Worm (Caenorhabditis elegans) whole organism, L3 larva: ENCODE data around the gene rpl-11.1.

Experiments
- ZK546.5 ChIP-seq: sonication (generic microtip); optimal IDR thresholded peaks from 2 replicates; lab custom pipeline; 2017; ENCODE audit warnings: missing biosample characterization, missing genetic modification characterization
- aly-2 ChIP-seq: fragments of 150-350 bp; optimal IDR thresholded peaks from 2 replicates; lab custom pipeline; 2014; ENCODE audit warnings: missing biosample characterization, missing genetic modification characterization
- ama-1 ChIP-seq: fragments of 150-350 bp; optimal IDR thresholded peaks from 2 replicates; lab custom pipeline; 2018
- ceh-28 ChIP-seq: fragments of 150-350 bp; optimal IDR thresholded peaks from 2 replicates; lab custom pipeline; 2014; ENCODE audit warnings: missing biosample characterization, missing genetic modification reagents, missing genetic modification characterization
- ceh-82 ChIP-seq: fragments of 150-350 bp; optimal IDR thresholded peaks from 2 replicates; lab custom pipeline; 2014; ENCODE audit warnings: missing biosample characterization, missing genetic modification characterization
- ceh-9 ChIP-seq: sonication (generic microtip); optimal IDR thresholded peaks from 2 replicates; lab custom pipeline; 2018; ENCODE audit warnings: missing biosample characterization, missing genetic modification characterization
- daf-12 ChIP-seq: fragments of 150-350 bp; optimal IDR thresholded peaks from 2 replicates; lab custom pipeline; 2014; ENCODE audit warnings: missing biosample characterization, missing genetic modification reagents, missing genetic modification characterization
- elt-1 ChIP-seq: fragments of 150-350 bp; optimal IDR thresholded peaks from 2 replicates; lab custom pipeline; 2014; ENCODE audit warnings: missing biosample characterization, missing genetic modification characterization
- elt-2 ChIP-seq: sonication (generic microtip); optimal IDR thresholded peaks from 2 replicates; lab custom pipeline; 2016; ENCODE audit warnings: missing genetic modification reagents, mild to moderate bottlenecking, missing genetic modification characterization, missing compliant biosample characterization
- eor-1 ChIP-seq, 2 experiments: fragments of 150-350 bp; optimal IDR thresholded peaks; 2 replicates each; lab custom pipeline; 2014 to 2018; ENCODE audit warnings: missing biosample characterization in 2 of 2, missing genetic modification characterization in 2 of 2
- fkh-10 ChIP-seq: sonication (generic microtip); optimal IDR thresholded peaks from 2 replicates; lab custom pipeline; 2017; ENCODE audit warnings: missing biosample characterization, missing genetic modification reagents, missing genetic modification characterization
- fkh-2 ChIP-seq: fragments of 150-350 bp; optimal IDR thresholded peaks from 2 replicates; lab custom pipeline; 2014; ENCODE audit warnings: missing biosample characterization, missing genetic modification reagents, missing genetic modification characterization
- hmg-11 ChIP-seq: sonication (generic microtip); optimal IDR thresholded peaks from 2 replicates; lab custom pipeline; 2016; ENCODE audit warnings: missing genetic modification characterization, missing compliant biosample characterization
- lin-15B ChIP-seq: fragments of 150-350 bp; optimal IDR thresholded peaks from 2 replicates; lab custom pipeline; 2014; ENCODE audit warnings: missing biosample characterization, missing genetic modification characterization
- lsy-12 ChIP-seq: sonication (generic microtip); optimal IDR thresholded peaks from 2 replicates; lab custom pipeline; 2016; ENCODE audit warnings: mild to moderate bottlenecking, missing genetic modification characterization, missing compliant biosample characterization
- mdl-1 ChIP-seq: fragments of 150-350 bp; optimal IDR thresholded peaks from 2 replicates; lab custom pipeline; 2014; ENCODE audit warnings: missing biosample characterization, missing genetic modification characterization
- mml-1 ChIP-seq: fragments of 150-350 bp; sonication (generic microtip); optimal IDR thresholded peaks from 3 replicates; lab custom pipeline; 2014; ENCODE audit warnings: missing biosample characterization, missing genetic modification characterization
- nfya-1 ChIP-seq: sonication (generic microtip); optimal IDR thresholded peaks from 2 replicates; lab custom pipeline; 2017; ENCODE audit warnings: missing genetic modification characterization, mild to moderate bottlenecking, missing compliant biosample characterization, antibody characterized with exemption, moderate library complexity; ENCODE audit not compliant: insufficient read depth
- nhr-12 ChIP-seq: fragments of 150-350 bp; optimal IDR thresholded peaks from 2 replicates; lab custom pipeline; 2014; ENCODE audit warnings: missing biosample characterization, missing genetic modification characterization
- nhr-23 ChIP-seq: fragments of 150-350 bp; optimal IDR thresholded peaks from 2 replicates; lab custom pipeline; 2014; ENCODE audit warnings: missing biosample characterization, missing genetic modification reagents, missing genetic modification characterization
- nhr-237 ChIP-seq: fragments of 150-350 bp; optimal IDR thresholded peaks from 2 replicates; lab custom pipeline; 2014; ENCODE audit warnings: missing biosample characterization, missing genetic modification characterization
- nhr-28 ChIP-seq: fragments of 150-350 bp; optimal IDR thresholded peaks from 2 replicates; lab custom pipeline; 2014; ENCODE audit warnings: missing biosample characterization, missing genetic modification characterization
- nhr-43 ChIP-seq: sonication (generic microtip); optimal IDR thresholded peaks from 2 replicates; lab custom pipeline; 2016; ENCODE audit warnings: mild to moderate bottlenecking, missing genetic modification characterization, missing compliant biosample characterization; ENCODE audit not compliant: poor library complexity, severe bottlenecking
- nhr-76 ChIP-seq: fragments of 150-350 bp; sonication (generic microtip); optimal IDR thresholded peaks from 5 replicates; lab custom pipeline; 2014; ENCODE audit warnings: missing biosample characterization, missing genetic modification characterization
- nhr-77 ChIP-seq: fragments of 150-350 bp; optimal IDR thresholded peaks from 2 replicates; lab custom pipeline; 2014; ENCODE audit warnings: missing biosample characterization, missing genetic modification characterization
- pha-4 ChIP-seq: fragments of 150-350 bp; optimal IDR thresholded peaks from 2 replicates; lab custom pipeline; 2014; ENCODE audit warnings: missing biosample characterization, missing genetic modification reagents, missing genetic modification characterization
- pqm-1 ChIP-seq: fragments of 150-350 bp; optimal IDR thresholded peaks from 2 replicates; lab custom pipeline; 2017; ENCODE audit warnings: missing biosample characterization, missing genetic modification characterization, inconsistent platforms
- sea-2 ChIP-seq: fragments of 150-350 bp; sonication (generic microtip); optimal IDR thresholded peaks from 4 replicates; lab custom pipeline; 2014; ENCODE audit warnings: missing biosample characterization, missing genetic modification reagents, missing genetic modification characterization
- skn-1 ChIP-seq: fragments of 150-350 bp; optimal IDR thresholded peaks from 2 replicates; lab custom pipeline; 2014; ENCODE audit warnings: missing biosample characterization, missing genetic modification characterization
- snpc-4 ChIP-seq: fragments of 150-350 bp; optimal IDR thresholded peaks from 2 replicates; lab custom pipeline; 2014; ENCODE audit warnings: missing biosample characterization, missing genetic modification characterization
- tbx-2 ChIP-seq: sonication (generic microtip); optimal IDR thresholded peaks from 2 replicates; lab custom pipeline; 2016; ENCODE audit warnings: mild to moderate bottlenecking, missing genetic modification characterization, missing compliant biosample characterization
- unc-39 ChIP-seq: sonication (generic microtip); optimal IDR thresholded peaks from 4 replicates; lab custom pipeline; 2017; ENCODE audit warnings: missing biosample characterization, missing genetic modification characterization
- unc-62 ChIP-seq: fragments of 150-350 bp; sonication (generic microtip); optimal IDR thresholded peaks from 4 replicates; lab custom pipeline; 2014; ENCODE audit warnings: missing biosample characterization, missing genetic modification reagents, missing genetic modification characterization
- zag-1 ChIP-seq: fragments of 150-350 bp; optimal IDR thresholded peaks from 2 replicates; lab custom pipeline; 2014; ENCODE audit warnings: missing biosample characterization, missing genetic modification characterization
- ztf-11 ChIP-seq: fragments of 150-350 bp; optimal IDR thresholded peaks from 2 replicates; lab custom pipeline; 2014; ENCODE audit warnings: missing biosample characterization, missing genetic modification characterization
- ztf-4 ChIP-seq: fragments of 150-350 bp; optimal IDR thresholded peaks from 2 replicates; lab custom pipeline; 2014; ENCODE audit warnings: missing biosample characterization, missing genetic modification characterization

rpl-11.1 gene

ce11 chrV:3594936-3595335 lies 9.1 kb upstream of the rpl-11.1 start, which contains the start of gene srh-213:
Gene srh-213 (minus strand): TSS chrV:3595036.
- TF ChIP-seq aly-2 (no peak), nhr-76 (tag; lab: Kevin White, UChicago) (no peak), nhr-237 (tag; lab: Kevin White, UChicago) (no peak), nhr-12 (tag; lab: Kevin White, UChicago) (no peak), tbx-2 (no peak), ceh-9 (tag; lab: Kevin White, UChicago) (no peak), elt-2 (tag; lab: Kevin White, UChicago) (no peak), nfya-1 (no peak), mdl-1 (tag; lab: Kevin White, UChicago) (no peak), unc-62 (GFP tag; lab: Kevin White, UChicago) (no peak), ceh-28 (no peak), nhr-77 (tag; lab: Kevin White, UChicago) (no peak), sea-2 (GFP tag; lab: Kevin White, UChicago) (no peak), mml-1 (tag; lab: Kevin White, UChicago) (no peak), fkh-10 (no peak), snpc-4 (no peak), ZK546.5 (no peak), hmg-11 (tag; lab: Kevin White, UChicago) (no peak), eor-1 (tag; optimal IDR thresholded peaks at IDR 0.05; lab: Kevin White, UChicago) (no peak), nhr-23 (tag; lab: Kevin White, UChicago) (no peak)

ce11 chrV:3592099-3592498 lies 6.2 kb upstream of the rpl-11.1 start, which contains the start of gene T22F3.12:
Gene T22F3.12 (minus strand): TSS chrV:3592199.
- TF ChIP-seq fkh-2 (tag; lab: Kevin White, UChicago) (no peak), sea-2 (GFP tag; lab: Kevin White, UChicago) (no peak), ceh-82 (no peak), lsy-12 (tag; lab: Kevin White, UChicago) (no peak), daf-12 (tag; lab: Kevin White, UChicago) (no peak), zag-1 (no peak), ztf-4 (no peak), skn-1 (tag; lab: Kevin White, UChicago) (no peak), mdl-1 (tag; lab: Kevin White, UChicago) (no peak), hmg-11 (tag; lab: Kevin White, UChicago) (no peak), snpc-4 (no peak)

DNA sequence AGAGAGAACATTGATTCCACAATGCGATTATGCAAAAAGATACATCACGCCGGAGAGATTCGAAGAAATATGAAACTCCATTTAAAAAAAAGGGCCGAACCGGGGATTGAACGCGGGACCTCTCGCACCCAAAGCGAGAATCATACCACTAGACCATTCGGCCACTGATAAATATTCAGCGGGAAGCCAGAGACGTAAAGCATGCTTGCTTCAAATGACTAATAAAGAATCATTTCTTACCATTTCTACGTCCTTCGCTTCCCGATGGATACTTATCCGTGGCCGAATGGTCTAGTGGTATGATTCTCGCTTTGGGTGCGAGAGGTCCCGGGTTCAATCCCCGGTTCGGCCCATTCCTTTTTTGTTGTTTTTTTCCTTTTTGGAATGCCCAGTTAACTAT lies 2.4 kb upstream of the rpl-11.1 start:
- TF ChIP-seq fkh-2 (tag; lab: Kevin White, UChicago) (no peak), nhr-43 (tag; lab: Kevin White, UChicago) (peak; percentile 60), nfya-1 (peak; percentile 5), aly-2 (no peak), sea-2 (GFP tag; lab: Kevin White, UChicago) (no peak)

- no peak for TF ChIP-seq nhr-12 (tag; lab: Kevin White, UChicago)
- TF ChIP-seq nhr-76 (tag; lab: Kevin White, UChicago), result no peak
- TF ChIP-seq nhr-23 (tag; lab: Kevin White, UChicago), result peak; percentile 17
- peak; percentile 11 for TF ChIP-seq hmg-11 (tag; lab: Kevin White, UChicago)
- no peak for TF ChIP-seq aly-2
- TF ChIP-seq unc-39 (tag; lab: Kevin White, UChicago), result no peak
- no peak for TF ChIP-seq ama-1 (lab: Kevin White, UChicago)
- TF ChIP-seq elt-2 (tag; lab: Kevin White, UChicago), result peak; percentile 20
- TF ChIP-seq nhr-43 (tag; lab: Kevin White, UChicago), result peak; percentile 1
- TF ChIP-seq pqm-1, result peak; percentile 10
- TF ChIP-seq ztf-4, result no peak
- TF ChIP-seq elt-1 (tag; lab: Kevin White, UChicago), result no peak
- TF ChIP-seq nfya-1, result peak; percentile 33
- no peak for TF ChIP-seq lin-15B (tag; lab: Kevin White, UChicago)
- TF ChIP-seq ZK546.5, result no peak
- TF ChIP-seq fkh-2 (tag; lab: Kevin White, UChicago), result no peak
- TF ChIP-seq pha-4 (tag; lab: Kevin White, UChicago), result peak; percentile 24
- no peak for TF ChIP-seq nhr-77 (tag; lab: Kevin White, UChicago)
Measured at ce11 chrV:3587633-3588032, 1.8 kb upstream of the rpl-11.1 start.

- no peak for TF ChIP-seq elt-1 (tag; lab: Kevin White, UChicago)
- TF ChIP-seq ama-1 (lab: Kevin White, UChicago), result peak; percentile 15
- TF ChIP-seq aly-2, result peak; percentile 49
- TF ChIP-seq ztf-11, result no peak
- no peak for TF ChIP-seq ceh-28
- TF ChIP-seq nhr-28 (tag; lab: Kevin White, UChicago), result no peak
- TF ChIP-seq hmg-11 (tag; lab: Kevin White, UChicago), result no peak
Measured at ce11 chrV:3585011-3585410, 853 bp downstream of the rpl-11.1 start.
